Fruit fly (Drosophila melanogaster) whole organism, embryonic: ENCODE data around the gene Act87E.

ENCODE experiments used
- CG10267 ChIP-seq: fragments of 200-800 bp; sonication (Bioruptor generic); optimal IDR thresholded peaks from 2 replicates; lab custom pipeline; 2018; ENCODE audit warnings: missing biosample characterization, mild to moderate bottlenecking, missing genetic modification characterization, moderate library complexity
- CG10366 ChIP-seq: fragments of 200-800 bp; sonication (Bioruptor generic); IDR thresholded peaks from 2 replicates; pipeline ENCODE4 v1.3.6; 2022; ENCODE audit warnings: missing biosample characterization, missing genetic modification characterization
- CG10543 ChIP-seq: fragments of 200-800 bp; sonication (Bioruptor generic); optimal IDR thresholded peaks from 3 replicates; lab custom pipeline; 2017; ENCODE audit warnings: missing biosample characterization, mild to moderate bottlenecking, missing genetic modification characterization, moderate library complexity
- CG11560 ChIP-seq: fragments of 200-800 bp; sonication (Bioruptor generic); IDR thresholded peaks from 3 replicates; pipeline ENCODE4 v1.3.6; 2022; ENCODE audit warnings: missing biosample characterization, missing genetic modification characterization
- CG13296 ChIP-seq: fragments of 200-800 bp; sonication (Bioruptor generic); optimal IDR thresholded peaks from 3 replicates; lab custom pipeline; 2018; ENCODE audit warnings: missing biosample characterization, mild to moderate bottlenecking, missing genetic modification characterization
- CG14050 ChIP-seq: fragments of 200-800 bp; sonication (Bioruptor generic); IDR thresholded peaks from 3 replicates; pipeline ENCODE4 v1.3.6; 2022; ENCODE audit warnings: missing biosample characterization, missing genetic modification characterization
- CG16815 ChIP-seq: fragments of 200-800 bp; sonication (Bioruptor generic); optimal IDR thresholded peaks from 3 replicates; lab custom pipeline; 2017; ENCODE audit warnings: missing biosample characterization, mild to moderate bottlenecking, missing genetic modification characterization
- CG2116 ChIP-seq: fragments of 200-800 bp; sonication (Bioruptor generic); optimal IDR thresholded peaks from 3 replicates; lab custom pipeline; 2018; ENCODE audit warnings: missing biosample characterization, mild to moderate bottlenecking, missing genetic modification characterization
- CG2678 ChIP-seq: fragments of 200-800 bp; sonication (Bioruptor generic); optimal IDR thresholded peaks from 3 replicates; lab custom pipeline; 2019; ENCODE audit warnings: missing biosample characterization, mild to moderate bottlenecking, missing genetic modification characterization, moderate library complexity
- CG2712 ChIP-seq: fragments of 200-800 bp; optimal IDR thresholded peaks from 3 replicates; lab custom pipeline; 2019; ENCODE audit warnings: missing biosample characterization, mild to moderate bottlenecking, missing genetic modification characterization, moderate library complexity
- CG30431 ChIP-seq: fragments of 200-800 bp; sonication (Bioruptor generic); optimal IDR thresholded peaks from 2 replicates; lab custom pipeline; 2017; ENCODE audit warnings: missing biosample characterization, missing genetic modification characterization
- CG31441 ChIP-seq: fragments of 200-800 bp; sonication (Bioruptor generic); IDR thresholded peaks from 2 replicates; pipeline ENCODE4 v1.3.6; 2022; ENCODE audit warnings: missing biosample characterization, missing genetic modification characterization
- CG34224 ChIP-seq: fragments of 200-800 bp; sonication (Bioruptor generic); IDR thresholded peaks from 3 replicates; pipeline ENCODE4 v1.3.6; 2022; ENCODE audit warnings: missing biosample characterization, missing genetic modification characterization; ENCODE audit not compliant: partially characterized antibody
- CG3995 ChIP-seq: fragments of 200-800 bp; sonication (Bioruptor generic); optimal IDR thresholded peaks from 3 replicates; lab custom pipeline; 2016; ENCODE audit warnings: missing biosample characterization, missing genetic modification characterization
- CG4282 ChIP-seq: fragments of 200-800 bp; sonication (Bioruptor generic); optimal IDR thresholded peaks from 2 replicates; lab custom pipeline; 2016; ENCODE audit warnings: missing biosample characterization, missing genetic modification characterization
- CG4328 ChIP-seq: fragments of 200-800 bp; sonication (Bioruptor generic); optimal IDR thresholded peaks from 3 replicates; lab custom pipeline; 2017; ENCODE audit warnings: missing biosample characterization, missing genetic modification reagents, missing genetic modification characterization
- CG4730 ChIP-seq: fragments of 200-800 bp; sonication (Bioruptor generic); IDR thresholded peaks from 2 replicates; pipeline ENCODE4 v1.3.6; 2022; ENCODE audit warnings: missing biosample characterization, missing genetic modification characterization
- CG6683 ChIP-seq: fragments of 200-800 bp; sonication (Bioruptor generic); optimal IDR thresholded peaks from 2 replicates; lab custom pipeline; 2017; ENCODE audit warnings: missing biosample characterization, mild to moderate bottlenecking, missing genetic modification characterization, missing genetic modification reagents
- CG6813 ChIP-seq: fragments of 200-800 bp; sonication (Bioruptor generic); optimal IDR thresholded peaks from 2 replicates; lab custom pipeline; 2017; ENCODE audit warnings: missing biosample characterization, missing genetic modification characterization, mild to moderate bottlenecking, moderate library complexity, missing genetic modification reagents
- CG7556 ChIP-seq: fragments of 200-800 bp; sonication (Bioruptor generic); optimal IDR thresholded peaks from 2 replicates; lab custom pipeline; 2017; ENCODE audit warnings: missing biosample characterization, mild to moderate bottlenecking, missing genetic modification characterization
- CG7963 ChIP-seq: fragments of 200-800 bp; sonication (Bioruptor generic); IDR thresholded peaks from 3 replicates; pipeline ENCODE4 v1.3.6; 2022; ENCODE audit warnings: missing biosample characterization, missing genetic modification characterization; ENCODE audit not compliant: partially characterized antibody
- CG8281 ChIP-seq: fragments of 200-800 bp; sonication (Bioruptor generic); optimal IDR thresholded peaks from 2 replicates; lab custom pipeline; 2018; ENCODE audit warnings: missing biosample characterization, mild to moderate bottlenecking, missing genetic modification characterization, moderate library complexity
- CG9437 ChIP-seq: fragments of 200-800 bp; sonication (Bioruptor generic); optimal IDR thresholded peaks from 2 replicates; lab custom pipeline; 2018; ENCODE audit warnings: missing biosample characterization, mild to moderate bottlenecking, missing genetic modification characterization
- Drgx ChIP-seq: fragments of 200-800 bp; sonication (Bioruptor generic); IDR thresholded peaks from 2 replicates; pipeline ENCODE4 v1.3.6; 2022; ENCODE audit warnings: missing biosample characterization, missing genetic modification characterization
- Hey ChIP-seq: fragments of 200-800 bp; sonication (Bioruptor generic); optimal IDR thresholded peaks from 3 replicates; lab custom pipeline; 2018; ENCODE audit warnings: missing biosample characterization, mild to moderate bottlenecking, missing genetic modification characterization
- NC2α ChIP-seq: fragments of 200-800 bp; sonication (Bioruptor generic); optimal IDR thresholded peaks from 2 replicates; lab custom pipeline; 2016; ENCODE audit warnings: missing biosample characterization, missing genetic modification characterization
- Neu2 ChIP-seq: fragments of 200-800 bp; sonication (Bioruptor generic); optimal IDR thresholded peaks from 3 replicates; lab custom pipeline; 2016; ENCODE audit warnings: missing biosample characterization, missing genetic modification characterization, borderline replicate concordance
- Oli ChIP-seq: fragments of 200-800 bp; sonication (Bioruptor generic); optimal IDR thresholded peaks from 2 replicates; lab custom pipeline; 2018; ENCODE audit warnings: missing biosample characterization, mild to moderate bottlenecking, missing genetic modification characterization, moderate library complexity
- Ptx1 ChIP-seq: fragments of 200-800 bp; sonication (Bioruptor generic); IDR thresholded peaks from 2 replicates; pipeline ENCODE4 v1.3.6; 2022; ENCODE audit warnings: missing biosample characterization, missing genetic modification characterization
- Scr ChIP-seq: fragments of 200-800 bp; sonication (Bioruptor generic); IDR thresholded peaks from 2 replicates; pipeline ENCODE4 v1.3.6; 2022; ENCODE audit warnings: missing biosample characterization, missing genetic modification characterization; ENCODE audit not compliant: partially characterized antibody
- Sin3A ChIP-seq: fragments of >200 bp; optimal IDR thresholded peaks from 2 replicates; lab custom pipeline; 2018
- Stat92E ChIP-seq, 3 experiments: fragments of >200 bp in 2 of 3; fragments of 200-800 bp in 1 of 3; sonication (Bioruptor generic) in 1 of 3; optimal IDR thresholded peaks; 2 replicates each; lab custom pipeline; 2017 to 2019; ENCODE audit warnings: missing biosample characterization in 3 of 3, missing genetic modification characterization in 3 of 3, mild to moderate bottlenecking in 1 of 3, moderate library complexity in 1 of 3
- Trl ChIP-seq, 3 experiments: fragments of >200 bp in 2 of 3; fragments of 200-800 bp in 1 of 3; sonication (Bioruptor generic) in 1 of 3; optimal IDR thresholded peaks; 2 replicates in 1 of 3; 3 replicates in 2 of 3; lab custom pipeline; 2016 to 2017; ENCODE audit warnings: missing biosample characterization in 1 of 3, missing genetic modification characterization in 1 of 3
- ap ChIP-seq: fragments of 200-800 bp; sonication (Bioruptor generic); IDR thresholded peaks from 2 replicates; pipeline ENCODE4 v1.3.6; 2022; ENCODE audit warnings: missing biosample characterization, missing genetic modification characterization
- bab2 ChIP-seq: fragments of 200-800 bp; sonication (Bioruptor generic); optimal IDR thresholded peaks from 2 replicates; lab custom pipeline; 2016; ENCODE audit warnings: missing biosample characterization, missing genetic modification characterization
- cas ChIP-seq: fragments of 200-800 bp; sonication (Bioruptor generic); IDR thresholded peaks from 2 replicates; pipeline ENCODE4 v1.3.6; 2022; ENCODE audit warnings: missing biosample characterization, missing genetic modification characterization
- chm ChIP-seq: fragments of 200-800 bp; sonication (Bioruptor generic); IDR thresholded peaks from 2 replicates; pipeline ENCODE4 v1.3.6; 2022; ENCODE audit warnings: missing biosample characterization, missing genetic modification characterization
- crol ChIP-seq: fragments of 200-800 bp; sonication (Bioruptor generic); IDR thresholded peaks from 2 replicates; pipeline ENCODE4 v1.3.6; 2022; ENCODE audit warnings: missing biosample characterization, missing genetic modification characterization
- exex ChIP-seq: fragments of 200-800 bp; sonication (Bioruptor generic); optimal IDR thresholded peaks from 4 replicates; lab custom pipeline; 2018; ENCODE audit warnings: missing biosample characterization, mild to moderate bottlenecking, missing genetic modification characterization, moderate library complexity
- gcm2 ChIP-seq: fragments of 200-800 bp; sonication (Bioruptor generic); optimal IDR thresholded peaks from 2 replicates; lab custom pipeline; 2016; ENCODE audit warnings: missing biosample characterization, missing genetic modification characterization
- ind ChIP-seq: fragments of 200-800 bp; sonication (Bioruptor generic); optimal IDR thresholded peaks from 3 replicates; lab custom pipeline; 2016; ENCODE audit warnings: missing biosample characterization, missing genetic modification characterization
- maf-S ChIP-seq: fragments of 200-800 bp; sonication (Bioruptor generic); optimal IDR thresholded peaks from 2 replicates; lab custom pipeline; 2016; ENCODE audit warnings: missing biosample characterization, missing genetic modification characterization
- nerfin-2 ChIP-seq: fragments of 200-800 bp; sonication (Bioruptor generic); IDR thresholded peaks from 2 replicates; pipeline ENCODE4 v1.3.6; 2022; ENCODE audit warnings: missing biosample characterization, missing genetic modification characterization; ENCODE audit not compliant: partially characterized antibody
- oc ChIP-seq: fragments of 200-800 bp; sonication (Bioruptor generic); optimal IDR thresholded peaks from 2 replicates; lab custom pipeline; 2018; ENCODE audit warnings: missing biosample characterization, mild to moderate bottlenecking, missing genetic modification characterization, moderate library complexity
- prd ChIP-seq, 3 experiments: fragments of >200 bp in 2 of 3; fragments of 200-800 bp in 1 of 3; sonication (Bioruptor generic) in 1 of 3; optimal IDR thresholded peaks in 2 of 3; IDR thresholded peaks in 1 of 3; 2 replicates in 2 of 3; 3 replicates in 1 of 3; pipeline versions ENCODE4 v1.3.6 to Lab custom; 2017 to 2022; ENCODE audit warnings: missing biosample characterization in 1 of 3, missing genetic modification characterization in 1 of 3
- repo ChIP-seq: fragments of 200-800 bp; sonication (Bioruptor generic); optimal IDR thresholded peaks from 2 replicates; lab custom pipeline; 2016; ENCODE audit warnings: missing biosample characterization, missing genetic modification characterization
- row ChIP-seq: fragments of 200-800 bp; sonication (Bioruptor generic); IDR thresholded peaks from 3 replicates; pipeline ENCODE4 v1.3.6; 2022; ENCODE audit warnings: missing biosample characterization, missing genetic modification characterization
- ttk ChIP-seq: fragments of 200-800 bp; sonication (Bioruptor generic); IDR thresholded peaks from 2 replicates; pipeline ENCODE4 v2.1.2; 2022; ENCODE audit warnings: missing biosample characterization, missing genetic modification characterization
- vfl ChIP-seq: fragments of 200-800 bp; sonication (Bioruptor generic); optimal IDR thresholded peaks from 2 replicates; lab custom pipeline; 2016; ENCODE audit warnings: missing biosample characterization, missing genetic modification characterization

Act87E gene

dm6 chr3R:13425470-13426033, at the start of gene Act87E (continued):
- TF ChIP-seq CG10543 (GFP tag; lab: Kevin White, UChicago), result no peak
- no peak for TF ChIP-seq Hey (tag; lab: Kevin White, UChicago)
- no peak for TF ChIP-seq ap (GFP tag; lab: Robert Waterston, UW)
- TF ChIP-seq Stat92E (GFP tag; optimal IDR thresholded peaks at IDR 0.05; lab: Kevin White, UChicago), result peak in 1 of 3 experiments; percentile 50
- no peak for TF ChIP-seq Scr (GFP tag; lab: Robert Waterston, UW)
- no peak for TF ChIP-seq nerfin-2 (GFP tag; lab: Robert Waterston, UW)
- TF ChIP-seq oc (tag; lab: Kevin White, UChicago), result peak; percentile 19
- no peak for TF ChIP-seq gcm2
- TF ChIP-seq CG30431 (GFP tag; lab: Kevin White, UChicago), result peak; percentile 44
- peak; percentile 66 for TF ChIP-seq crol (GFP tag; lab: Robert Waterston, UW)
- TF ChIP-seq CG10267 (tag; lab: Kevin White, UChicago), result peak; percentile 78
- no peak for TF ChIP-seq repo (GFP tag; lab: Kevin White, UChicago)
- peak; percentile 87 for TF ChIP-seq CG2712 (tag; lab: Kevin White, UChicago)
- TF ChIP-seq exex (tag; lab: Kevin White, UChicago), result no peak
- TF ChIP-seq CG4328 (GFP tag; lab: Kevin White, UChicago), result peak; percentile 3
- TF ChIP-seq CG6683 (GFP tag; lab: Kevin White, UChicago), result no peak
- peak; percentile 89 for TF ChIP-seq CG31441 (GFP tag; lab: Robert Waterston, UW)
- peak; percentile 75 for TF ChIP-seq Oli (tag; lab: Kevin White, UChicago)
- no peak for TF ChIP-seq bab2 (GFP tag; lab: Kevin White, UChicago)
- no peak for TF ChIP-seq CG14050 (GFP tag; lab: Robert Waterston, UW)
- no peak for TF ChIP-seq chm (GFP tag; lab: Robert Waterston, UW)
- TF ChIP-seq CG4730 (GFP tag; lab: Robert Waterston, UW), result 0 out of 2 replicates have a peak, but pooled peaks have one; percentile 19
- peak; percentile 13; the same call in 1 of the 2 replicates for TF ChIP-seq Drgx (GFP tag; lab: Robert Waterston, UW)
- no peak for TF ChIP-seq CG34224
- TF ChIP-seq CG10366 (GFP tag; lab: Robert Waterston, UW), result 0 out of 2 replicates have a peak, but pooled peaks have one; percentile 32
- TF ChIP-seq CG3995, result no peak
- no peak for TF ChIP-seq Trl (optimal IDR thresholded peaks at IDR 0.05; lab: Kevin White, UChicago)
- TF ChIP-seq Trl (GFP tag; optimal IDR thresholded peaks at IDR 0.05; lab: Kevin White, UChicago), result no peak
- peak; percentile 87 for TF ChIP-seq CG2678 (tag; lab: Kevin White, UChicago)
- peak; percentile 34 for TF ChIP-seq CG8281 (tag; lab: Kevin White, UChicago)
- TF ChIP-seq CG2116, result peak; percentile 7
- TF ChIP-seq row (GFP tag; lab: Robert Waterston, UW), result peak; percentile 71
- TF ChIP-seq cas (GFP tag; lab: Robert Waterston, UW), result no peak
- TF ChIP-seq CG4282 (GFP tag; lab: Kevin White, UChicago), result no peak
- TF ChIP-seq prd (optimal IDR thresholded peaks at IDR 0.05; lab: Kevin White, UChicago), result no peak
- TF ChIP-seq prd (GFP tag; IDR thresholded peaks at IDR 0.05; lab: Robert Waterston, UW), result peak; percentile 49; the same call in 1 of the 3 replicates
- peak; percentile 81 for TF ChIP-seq CG7556 (GFP tag; lab: Kevin White, UChicago)
- peak; percentile 54 for TF ChIP-seq CG16815 (GFP tag; lab: Kevin White, UChicago)
- TF ChIP-seq Ptx1, result peak; percentile 67
- TF ChIP-seq maf-S (GFP tag; lab: Kevin White, UChicago), result no peak
- no peak for TF ChIP-seq NC2α (GFP tag; lab: Kevin White, UChicago)
- peak; percentile 73 for TF ChIP-seq CG9437 (GFP tag; lab: Kevin White, UChicago)
- no peak for TF ChIP-seq CG11560 (tag; lab: Robert Waterston, UW)
- TF ChIP-seq CG6813 (GFP tag; lab: Kevin White, UChicago), result no peak
- TF ChIP-seq CG13296 (GFP tag; lab: Kevin White, UChicago), result peak; percentile 62
- no peak for TF ChIP-seq Sin3A
- TF ChIP-seq Neu2, result no peak
- peak; percentile 30; the same call in 1 of the 2 replicates for TF ChIP-seq ttk (GFP tag; lab: Robert Waterston, UW)
- no peak for TF ChIP-seq vfl (GFP tag; lab: Kevin White, UChicago)
- peak; percentile 42 for TF ChIP-seq ind (GFP tag; lab: Kevin White, UChicago)
- TF ChIP-seq CG7963 (GFP tag; lab: Robert Waterston, UW), result no peak
